Fruit fly (Drosophila melanogaster): ENCODE results near the gene HIP.
A peak's percentile ranks its signal among the peaks of the same experiment; 100 is the strongest.

HIP gene

DNA sequence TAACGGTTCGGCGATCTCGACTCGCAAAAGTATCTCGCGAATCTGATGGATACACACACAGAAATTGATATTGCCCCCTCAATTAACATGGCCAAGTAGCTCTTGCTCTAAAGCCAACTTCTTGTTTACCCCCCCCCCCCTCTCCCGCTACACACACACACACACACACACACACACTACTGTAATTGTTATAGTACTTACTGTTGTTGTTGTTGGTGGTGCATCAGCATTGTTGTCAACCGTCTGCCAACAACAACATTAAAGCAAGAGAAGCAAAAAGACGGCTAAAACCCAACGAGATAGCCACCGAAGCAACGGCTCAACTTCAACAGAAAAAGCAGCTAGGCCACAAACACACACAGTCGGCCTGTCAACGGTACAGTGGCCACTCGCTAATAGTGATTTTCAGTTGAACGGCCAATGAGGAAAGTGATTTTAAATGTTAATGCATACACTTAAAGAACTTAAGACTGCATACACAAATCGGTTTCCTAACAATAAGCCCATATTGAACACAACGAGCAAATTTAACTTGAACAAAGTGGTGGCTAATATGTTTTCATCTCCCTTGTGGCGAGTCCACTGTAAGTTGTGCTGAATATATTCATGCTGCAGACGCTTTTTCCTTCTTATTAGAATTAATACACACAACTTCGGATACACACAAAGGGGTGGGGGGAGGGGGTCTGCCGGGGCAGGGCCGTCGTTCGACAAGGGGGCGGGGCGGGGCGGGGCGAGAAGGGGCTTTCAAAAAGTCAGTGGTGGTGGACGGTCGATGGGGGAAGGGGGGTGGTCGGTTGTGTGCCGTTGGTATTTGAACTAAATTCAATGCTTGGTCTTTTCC lies 48.5 kb upstream of the HIP start (continued):
- TF ChIP-seq Bgb (GFP tag; IDR thresholded peaks at IDR 0.05; ENCODE audit: partially characterized antibody) (0 out of 2 replicates have a peak, but pooled peaks have one; percentile 14), CG18599 (GFP tag; optimal IDR thresholded peaks at IDR 0.05) (peak; percentile 93), CTCF (GFP tag; optimal IDR thresholded peaks at IDR 0.05) (peak; percentile 39), Poxn (GFP tag; IDR thresholded peaks at IDR 0.05) (peak; percentile 62), CG7963 (GFP tag; IDR thresholded peaks at IDR 0.05; ENCODE audit: partially characterized antibody) (no peak), HLH3B (GFP tag; IDR thresholded peaks at IDR 0.05) (peak; percentile 89), gro (GFP tag; optimal IDR thresholded peaks at IDR 0.05) (peak; percentile 41), Camta (GFP tag; optimal IDR thresholded peaks at IDR 0.05) (peak; percentile 76), CG2129 (GFP tag; IDR thresholded peaks at IDR 0.05; ENCODE audit: partially characterized antibody) (no peak), CG12236 (GFP tag; optimal IDR thresholded peaks at IDR 0.05) (peak; percentile 41), Hand (GFP tag; optimal IDR thresholded peaks at IDR 0.05) (peak; percentile 77), NC2β (GFP tag; optimal IDR thresholded peaks at IDR 0.05) (peak; percentile 40), Hr3 (GFP tag; optimal IDR thresholded peaks at IDR 0.05) (peak; percentile 84), mirr (GFP tag; optimal IDR thresholded peaks at IDR 0.05) (peak; percentile 71), bcd (GFP tag; optimal IDR thresholded peaks at IDR 0.05) (peak; percentile 86), toy (GFP tag; IDR thresholded peaks at IDR 0.05) (peak; percentile 60; the same call in 1 of the 2 replicates), CG2202 (tag; optimal IDR thresholded peaks at IDR 0.05) (peak; percentile 65), CG12769 (tag; optimal IDR thresholded peaks at IDR 0.05) (peak; percentile 94), CG13296 (GFP tag; optimal IDR thresholded peaks at IDR 0.05) (peak; percentile 83), Taf1 (GFP tag; IDR thresholded peaks at IDR 0.05) (peak; percentile 40; the same call in 1 of the 2 replicates), Sry-δ (GFP tag; optimal IDR thresholded peaks at IDR 0.05) (peak; percentile 38), scrt (GFP tag; optimal IDR thresholded peaks at IDR 0.05) (peak; percentile 77), bbx (GFP tag; IDR thresholded peaks at IDR 0.05; ENCODE audit: partially characterized antibody) (no peak), Trl (optimal IDR thresholded peaks at IDR 0.05) (no peak), Trl (GFP tag; optimal IDR thresholded peaks at IDR 0.05) (peak; percentile 81), CG6813 (GFP tag; optimal IDR thresholded peaks at IDR 0.05) (peak; percentile 82), Atf-2 (GFP tag; optimal IDR thresholded peaks at IDR 0.05) (peak; percentile 75), oc (tag; optimal IDR thresholded peaks at IDR 0.05) (peak; percentile 86), CG8388 (GFP tag; optimal IDR thresholded peaks at IDR 0.05) (peak; percentile 81), CG15269 (tag; optimal IDR thresholded peaks at IDR 0.05) (peak; percentile 92), CG13775 (GFP tag; optimal IDR thresholded peaks at IDR 0.05) (peak; percentile 83), CG14050 (GFP tag; IDR thresholded peaks at IDR 0.05) (peak; percentile 82), Dbx (GFP tag; IDR thresholded peaks at IDR 0.05) (peak; percentile 67; the same call in 2 of the 3 replicates), trem (tag; optimal IDR thresholded peaks at IDR 0.05) (peak; percentile 55), Ptx1 (GFP tag; IDR thresholded peaks at IDR 0.05) (peak; percentile 93), maf-S (GFP tag; optimal IDR thresholded peaks at IDR 0.05) (peak; percentile 73), Mrtf (GFP tag; IDR thresholded peaks at IDR 0.05) (peak; percentile 90), mld (GFP tag; IDR thresholded peaks at IDR 0.05; ENCODE audit: partially characterized antibody) (no peak), nerfin-2 (GFP tag; IDR thresholded peaks at IDR 0.05; ENCODE audit: partially characterized antibody) (no peak), Awh (GFP tag; IDR thresholded peaks at IDR 0.05) (peak; percentile 79), CG18011 (GFP tag; optimal IDR thresholded peaks at IDR 0.05) (peak; percentile 32), Gug (GFP tag; IDR thresholded peaks at IDR 0.05) (peak; percentile 85), schlank (tag; optimal IDR thresholded peaks at IDR 0.05) (peak; percentile 75), CG6854 (GFP tag; optimal IDR thresholded peaks at IDR 0.05) (peak; percentile 72), Lhr (GFP tag; optimal IDR thresholded peaks at IDR 0.05) (peak; percentile 59), tna (GFP tag; IDR thresholded peaks at IDR 0.05; ENCODE audit: partially characterized antibody) (no peak), MESR4 (GFP tag; optimal IDR thresholded peaks at IDR 0.05) (peak; percentile 13), Chrac-16 (GFP tag; optimal IDR thresholded peaks at IDR 0.05) (peak; percentile 85)
